Fruit fly (Drosophila melanogaster) ovary, adult (tissue): ENCODE measurements around the gene dachs.

ENCODE experiments used
- CG17801 ChIP-seq: fragments of 200-800 bp; optimal IDR thresholded peaks from 2 replicates; lab custom pipeline; 2019; ENCODE audit warnings: missing biosample characterization, mild to moderate bottlenecking, missing genetic modification characterization, moderate library complexity; ENCODE audit not compliant: partially characterized antibody

dachs gene

dm6 chr2L:8433512-8433911 is 33.1 kb upstream of the dachs start, which contains the start of gene grk:
TSS of gene grk (minus strand) at chr2L:8433598.
- TF ChIP-seq CG17801 = no peak

DNA sequence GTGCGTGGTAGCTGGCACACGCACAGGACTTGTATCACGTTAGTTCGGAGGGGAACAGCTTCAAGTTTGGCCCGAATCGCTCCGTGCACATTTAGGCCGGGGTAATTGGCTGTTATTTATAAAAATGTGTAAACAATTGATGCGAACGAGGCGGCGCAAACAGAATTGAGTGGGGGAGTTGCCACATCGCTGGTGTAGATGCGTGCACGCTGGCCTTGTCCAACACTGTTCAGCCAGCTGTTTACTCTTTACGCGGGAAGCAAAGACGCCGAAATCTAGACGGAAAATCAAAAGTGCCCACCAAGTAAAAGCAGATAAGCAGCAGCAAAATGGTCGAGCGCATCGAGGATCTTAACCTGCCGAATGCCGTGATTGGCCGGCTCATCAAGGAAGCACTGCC is 29.4 kb upstream of the dachs start, which contains the start of the genes D12 and Chrac-14:
D12 (minus strand) TSS at position 190 of the 400 bp plus-strand sequence.
Chrac-14 (plus strand) TSS at position 230 of the 400 bp plus-strand sequence.
- TF ChIP-seq CG17801 = no peak

dm6 chr2L:8438052-8438451 is 28.6 kb upstream of the dachs start, which contains the start of gene mus201:
TSS of gene mus201 (plus strand) at chr2L:8438169.
- no peak for TF ChIP-seq CG17801

DNA sequence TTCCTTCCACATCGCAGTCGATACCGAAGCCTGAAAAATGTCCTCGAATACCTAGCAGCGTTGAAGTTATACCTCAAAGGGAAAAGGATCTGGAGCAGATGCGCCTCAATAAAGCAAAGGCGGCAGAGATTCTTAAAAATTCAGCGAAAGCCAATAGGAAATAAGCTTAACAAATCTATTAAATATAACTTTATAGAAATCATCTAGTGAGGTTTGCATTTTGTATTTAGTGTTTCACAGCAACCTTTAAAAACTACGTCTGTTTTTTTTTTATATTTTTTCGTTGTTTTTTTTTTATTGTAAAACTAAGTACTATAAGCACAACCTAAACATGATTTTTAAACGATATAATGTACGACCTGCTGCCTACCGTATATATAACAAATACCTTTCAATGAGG is 24.5 kb upstream of the dachs start, which contains the start of gene CG31897:
CG31897 (plus strand) TSS at position 301 of the 400 bp plus-strand sequence.
- TF ChIP-seq CG17801 = no peak

dm6 chr2L:8449358-8449757 is 17.3 kb upstream of the dachs start, which contains the start of gene Aasdh:
TSS of gene Aasdh (minus strand) at chr2L:8449576.
- TF ChIP-seq CG17801 = no peak

dm6 chr2L:8451497-8451896 is 15.1 kb upstream of the dachs start:
- TF ChIP-seq CG17801 = no peak

- TF ChIP-seq CG17801 = no peak
Observed at dm6 chr2L:8461782-8462453, 4.7 kb upstream of the dachs start.

dm6 chr2L:8463144-8464106 is 3.2 kb upstream of the dachs start, which contains the start of gene Agpat2:
TSS of gene Agpat2 (minus strand) at chr2L:8463994.
- TF ChIP-seq CG17801 = no peak

- peak; percentile 78 for TF ChIP-seq CG17801
Observed at dm6 chr2L:8464107-8464582, 2.5 kb upstream of the dachs start, which contains the start of gene prg. TSS of gene prg (plus strand) at chr2L:8464488.

dm6 chr2L:8468929-8469681 is 2.5 kb downstream of the dachs start:
- TF ChIP-seq CG17801 = no peak

dm6 chr2L:8471667-8472066 is 5.0 kb downstream of the dachs start:
- no peak for TF ChIP-seq CG17801

dm6 chr2L:8473448-8473847 is 6.8 kb downstream of the dachs start:
- no peak for TF ChIP-seq CG17801

DNA sequence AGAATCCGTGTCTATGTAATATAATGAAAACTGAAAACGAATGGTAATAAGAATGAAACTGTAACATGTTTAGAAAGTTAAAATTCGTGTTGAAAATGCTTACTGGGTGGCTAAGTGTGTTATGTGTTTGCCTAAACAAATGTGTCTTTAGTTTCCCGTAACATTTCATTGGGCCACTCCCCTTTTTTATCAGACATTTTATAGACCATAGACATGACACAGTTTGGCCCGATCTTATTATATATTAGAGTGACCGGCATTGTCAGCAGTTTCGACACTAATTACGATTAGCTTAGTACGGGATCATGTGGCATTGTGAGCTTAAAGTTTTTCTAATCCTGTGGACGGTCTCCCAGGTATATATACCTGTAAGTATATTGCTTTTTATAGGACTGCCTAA is 10.4 kb downstream of the dachs start, which contains the start of gene CheA29a:
CheA29a (plus strand) TSS at position 301 of the 400 bp plus-strand sequence.
- TF ChIP-seq CG17801 = no peak

dm6 chr2L:8477971-8478370 is 11.4 kb downstream of the dachs start:
- TF ChIP-seq CG17801 = no peak

DNA sequence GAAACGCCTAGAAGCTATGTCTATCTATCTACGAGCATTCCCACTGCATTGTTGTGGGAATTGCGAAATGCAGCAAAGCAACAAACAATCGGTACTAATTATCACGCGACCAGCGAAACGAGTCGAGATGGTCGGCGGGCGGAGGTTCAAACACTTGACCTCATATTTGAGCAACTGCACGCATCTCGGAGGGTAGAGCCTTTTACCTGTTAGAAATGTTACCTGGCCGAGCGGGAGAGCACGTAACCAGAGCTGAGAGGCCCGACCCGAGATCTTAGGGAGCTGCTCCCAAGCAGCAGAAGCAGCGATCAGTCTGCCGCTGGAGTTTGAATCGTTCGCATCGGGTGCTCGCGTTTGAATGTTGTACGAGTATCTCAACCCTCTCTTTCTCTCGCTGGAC is 11.8 kb downstream of the dachs start:
- no peak for TF ChIP-seq CG17801
